Fruit fly (Drosophila melanogaster) whole organism, embryonic: Measurements from ENCODE around the gene CG15916.

Experiments used
- B-H1 ChIP-seq: fragments of 200-800 bp; sonication (Bioruptor generic); IDR thresholded peaks from 3 replicates; pipeline ENCODE4 v1.3.6; 2022; ENCODE audit warnings: missing biosample characterization, missing genetic modification characterization
- CG10543 ChIP-seq: fragments of 200-800 bp; sonication (Bioruptor generic); optimal IDR thresholded peaks from 3 replicates; lab custom pipeline; 2017; ENCODE audit warnings: missing biosample characterization, mild to moderate bottlenecking, missing genetic modification characterization, moderate library complexity
- CG10979 ChIP-seq: fragments of 200-800 bp; sonication (Bioruptor generic); optimal IDR thresholded peaks from 2 replicates; lab custom pipeline; 2018; ENCODE audit warnings: missing biosample characterization, mild to moderate bottlenecking, missing genetic modification characterization, moderate library complexity
- CG13296 ChIP-seq: fragments of 200-800 bp; sonication (Bioruptor generic); optimal IDR thresholded peaks from 3 replicates; lab custom pipeline; 2018; ENCODE audit warnings: missing biosample characterization, mild to moderate bottlenecking, missing genetic modification characterization
- CG14860 ChIP-seq: fragments of 200-800 bp; sonication (Bioruptor generic); IDR thresholded peaks from 3 replicates; pipeline ENCODE4 v1.3.6; 2022; ENCODE audit warnings: missing biosample characterization, missing genetic modification characterization; ENCODE audit not compliant: partially characterized antibody
- CG15011 ChIP-seq: fragments of 200-800 bp; sonication (Bioruptor generic); optimal IDR thresholded peaks from 3 replicates; lab custom pipeline; 2018; ENCODE audit warnings: missing biosample characterization, mild to moderate bottlenecking, missing genetic modification characterization
- CG18476 ChIP-seq: fragments of 200-800 bp; sonication (Bioruptor generic); optimal IDR thresholded peaks from 2 replicates; lab custom pipeline; 2016; ENCODE audit warnings: missing biosample characterization, mild to moderate bottlenecking, missing genetic modification characterization
- CG2202 ChIP-seq: fragments of 200-800 bp; sonication (Bioruptor generic); optimal IDR thresholded peaks from 2 replicates; lab custom pipeline; 2018; ENCODE audit warnings: missing biosample characterization, mild to moderate bottlenecking, missing genetic modification characterization
- CG31388 ChIP-seq: fragments of 200-800 bp; sonication (Bioruptor generic); optimal IDR thresholded peaks from 2 replicates; lab custom pipeline; 2016; ENCODE audit warnings: missing biosample characterization, missing genetic modification characterization
- CG34224 ChIP-seq: fragments of 200-800 bp; sonication (Bioruptor generic); IDR thresholded peaks from 3 replicates; pipeline ENCODE4 v1.3.6; 2022; ENCODE audit warnings: missing biosample characterization, missing genetic modification characterization; ENCODE audit not compliant: partially characterized antibody
- CG7556 ChIP-seq: fragments of 200-800 bp; sonication (Bioruptor generic); optimal IDR thresholded peaks from 2 replicates; lab custom pipeline; 2017; ENCODE audit warnings: missing biosample characterization, mild to moderate bottlenecking, missing genetic modification characterization
- CG7928 ChIP-seq: fragments of 200-800 bp; sonication (Bioruptor generic); optimal IDR thresholded peaks from 2 replicates; lab custom pipeline; 2017; ENCODE audit warnings: missing biosample characterization, mild to moderate bottlenecking, missing genetic modification characterization
- CG7987 ChIP-seq: fragments of 200-800 bp; sonication (Bioruptor generic); optimal IDR thresholded peaks from 2 replicates; lab custom pipeline; 2018; ENCODE audit warnings: missing biosample characterization, mild to moderate bottlenecking, missing genetic modification characterization, moderate library complexity
- CG8944 ChIP-seq: fragments of 200-800 bp; sonication (Bioruptor generic); optimal IDR thresholded peaks from 3 replicates; lab custom pipeline; 2016; ENCODE audit warnings: missing biosample characterization, missing genetic modification characterization
- CG9797 ChIP-seq: fragments of 200-800 bp; sonication (Bioruptor generic); optimal IDR thresholded peaks from 3 replicates; lab custom pipeline; 2018; ENCODE audit warnings: missing biosample characterization, mild to moderate bottlenecking, missing genetic modification characterization
- CG9932 ChIP-seq: fragments of 200-800 bp; sonication (Bioruptor generic); IDR thresholded peaks from 2 replicates; pipeline ENCODE4 v1.3.6; 2022; ENCODE audit warnings: missing biosample characterization, missing genetic modification characterization
- CHES-1-like ChIP-seq: fragments of 200-800 bp; sonication (Bioruptor generic); optimal IDR thresholded peaks from 2 replicates; lab custom pipeline; 2016; ENCODE audit warnings: missing biosample characterization, missing genetic modification characterization
- Dfd ChIP-seq, 2 experiments: fragments of >200 bp; optimal IDR thresholded peaks; 2 replicates each; lab custom pipeline; 2017; ENCODE audit warnings: missing biosample characterization in 2 of 2, missing genetic modification characterization in 2 of 2
- Dp ChIP-seq: fragments of 200-800 bp; sonication (Bioruptor generic); optimal IDR thresholded peaks from 2 replicates; lab custom pipeline; 2018; ENCODE audit warnings: missing biosample characterization, mild to moderate bottlenecking, missing genetic modification characterization, moderate library complexity
- E2f2 ChIP-seq: fragments of 200-800 bp; sonication (Bioruptor generic); IDR thresholded peaks from 2 replicates; pipeline ENCODE4 v1.3.6; 2022; ENCODE audit warnings: missing biosample characterization, missing genetic modification characterization
- H2.0 ChIP-seq: fragments of 200-800 bp; sonication (Bioruptor generic); IDR thresholded peaks from 2 replicates; pipeline ENCODE4 v1.3.6; 2022; ENCODE audit warnings: missing biosample characterization, missing genetic modification characterization
- HHEX ChIP-seq: fragments of 200-800 bp; sonication (Bioruptor generic); optimal IDR thresholded peaks from 3 replicates; lab custom pipeline; 2017; ENCODE audit warnings: missing biosample characterization, mild to moderate bottlenecking, missing genetic modification characterization, missing genetic modification reagents
- HLH4C ChIP-seq: fragments of 200-800 bp; sonication (Bioruptor generic); IDR thresholded peaks from 3 replicates; pipeline ENCODE4 v1.3.6; 2022; ENCODE audit warnings: missing biosample characterization, missing genetic modification characterization; ENCODE audit not compliant: partially characterized antibody
- Hmr ChIP-seq: fragments of 200-800 bp; sonication (Bioruptor generic); optimal IDR thresholded peaks from 3 replicates; lab custom pipeline; 2017; ENCODE audit warnings: mild to moderate bottlenecking, missing biosample characterization, missing genetic modification reagents, missing genetic modification characterization
- Hmx ChIP-seq: fragments of 200-800 bp; sonication (Bioruptor generic); optimal IDR thresholded peaks from 2 replicates; lab custom pipeline; 2016; ENCODE audit warnings: missing biosample characterization, missing genetic modification characterization
- Hr51 ChIP-seq, 2 experiments: fragments of 200-800 bp; sonication (Bioruptor generic); optimal IDR thresholded peaks; 2 replicates in 1 of 2; 3 replicates in 1 of 2; lab custom pipeline; 2016 to 2018; ENCODE audit warnings: missing biosample characterization in 2 of 2, missing genetic modification characterization in 2 of 2, mild to moderate bottlenecking in 1 of 2, moderate library complexity in 1 of 2
- Lpt ChIP-seq: fragments of >200 bp; optimal IDR thresholded peaks from 2 replicates; lab custom pipeline; 2018; ENCODE audit warnings: missing biosample characterization, missing genetic modification characterization
- Med ChIP-seq: fragments of 200-800 bp; sonication (Bioruptor generic); peaks from one replicate; lab custom pipeline; 2016; ENCODE audit warnings: missing biosample characterization, missing genetic modification characterization, mild to moderate bottlenecking, inconsistent platforms, moderate library complexity
- Rx ChIP-seq: fragments of 200-800 bp; sonication (Bioruptor generic); IDR thresholded peaks from 2 replicates; pipeline ENCODE4 v1.3.6; 2022; ENCODE audit warnings: missing biosample characterization, missing genetic modification characterization
- Scr ChIP-seq: fragments of 200-800 bp; sonication (Bioruptor generic); IDR thresholded peaks from 2 replicates; pipeline ENCODE4 v1.3.6; 2022; ENCODE audit warnings: missing biosample characterization, missing genetic modification characterization; ENCODE audit not compliant: partially characterized antibody
- Xbp1 ChIP-seq: fragments of 200-800 bp; sonication (Bioruptor generic); optimal IDR thresholded peaks from 3 replicates; lab custom pipeline; 2016; ENCODE audit warnings: missing biosample characterization, mild to moderate bottlenecking, missing genetic modification characterization
- ash1 ChIP-seq: fragments of 200-800 bp; sonication (Bioruptor generic); optimal IDR thresholded peaks from 2 replicates; lab custom pipeline; 2018; ENCODE audit warnings: missing biosample characterization, mild to moderate bottlenecking, missing genetic modification characterization
- az2 ChIP-seq: fragments of 200-800 bp; sonication (Bioruptor generic); optimal IDR thresholded peaks from 3 replicates; lab custom pipeline; 2016; ENCODE audit warnings: missing biosample characterization, missing genetic modification characterization
- bbx ChIP-seq: fragments of 200-800 bp; sonication (Bioruptor generic); IDR thresholded peaks from 2 replicates; pipeline ENCODE4 v1.3.6; 2022; ENCODE audit warnings: missing biosample characterization, missing genetic modification characterization; ENCODE audit not compliant: partially characterized antibody
- crc ChIP-seq: fragments of 200-800 bp; sonication (Bioruptor generic); optimal IDR thresholded peaks from 2 replicates; lab custom pipeline; 2016; ENCODE audit warnings: missing biosample characterization, missing genetic modification characterization
- hb ChIP-seq: fragments of 200-800 bp; sonication (Bioruptor generic); IDR thresholded peaks from 3 replicates; pipeline ENCODE4 v1.3.6; 2022; ENCODE audit warnings: missing biosample characterization, missing genetic modification characterization; ENCODE audit not compliant: partially characterized antibody
- hbn ChIP-seq: fragments of 200-800 bp; sonication (Bioruptor generic); IDR thresholded peaks from 2 replicates; pipeline ENCODE4 v1.3.6; 2022; ENCODE audit warnings: missing biosample characterization, missing genetic modification characterization; ENCODE audit not compliant: partially characterized antibody
- inv ChIP-seq: fragments of 200-800 bp; sonication (Bioruptor generic); IDR thresholded peaks from 2 replicates; pipeline ENCODE4 v1.3.6; 2022; ENCODE audit warnings: missing biosample characterization, missing genetic modification characterization; ENCODE audit not compliant: partially characterized antibody
- knrl ChIP-seq: fragments of 200-800 bp; sonication (Bioruptor generic); IDR thresholded peaks from 3 replicates; pipeline ENCODE4 v1.3.6; 2022; ENCODE audit warnings: missing biosample characterization, missing genetic modification characterization; ENCODE audit not compliant: partially characterized antibody
- mld ChIP-seq: fragments of 200-800 bp; sonication (Bioruptor generic); IDR thresholded peaks from 3 replicates; pipeline ENCODE4 v1.3.6; 2022; ENCODE audit warnings: missing biosample characterization, missing genetic modification characterization; ENCODE audit not compliant: partially characterized antibody
- prd ChIP-seq, 3 experiments: fragments of >200 bp in 2 of 3; fragments of 200-800 bp in 1 of 3; sonication (Bioruptor generic) in 1 of 3; optimal IDR thresholded peaks in 2 of 3; IDR thresholded peaks in 1 of 3; 2 replicates in 2 of 3; 3 replicates in 1 of 3; pipeline versions ENCODE4 v1.3.6 to Lab custom; 2017 to 2022; ENCODE audit warnings: missing biosample characterization in 1 of 3, missing genetic modification characterization in 1 of 3
- run ChIP-seq: fragments of 200-800 bp; sonication (Bioruptor generic); optimal IDR thresholded peaks from 3 replicates; lab custom pipeline; 2018; ENCODE audit warnings: missing biosample characterization, mild to moderate bottlenecking, missing genetic modification characterization
- slbo ChIP-seq: fragments of 200-800 bp; sonication (Bioruptor generic); IDR thresholded peaks from 2 replicates; pipeline ENCODE4 v1.3.6; 2022; ENCODE audit warnings: missing biosample characterization, missing genetic modification characterization
- sna ChIP-seq: fragments of 200-800 bp; sonication (Bioruptor generic); IDR thresholded peaks from 2 replicates; pipeline ENCODE4 v1.3.6; 2022; ENCODE audit warnings: missing biosample characterization, missing genetic modification characterization; ENCODE audit not compliant: partially characterized antibody
- unc-4 ChIP-seq: fragments of 200-800 bp; sonication (Bioruptor generic); IDR thresholded peaks from 2 replicates; pipeline ENCODE4 v1.3.6; 2022; ENCODE audit warnings: missing biosample characterization, missing genetic modification characterization; ENCODE audit not compliant: partially characterized antibody
- vnd ChIP-seq: fragments of 200-800 bp; sonication (Bioruptor generic); IDR thresholded peaks from 3 replicates; pipeline ENCODE4 v1.3.6; 2022; ENCODE audit warnings: missing biosample characterization, missing genetic modification characterization; ENCODE audit not compliant: partially characterized antibody

Gene CG15916

dm6 chrX:15841346-15841745, 49.0 kb upstream of the CG15916 start (continued):
- TF ChIP-seq sna (GFP tag; lab: Robert Waterston, UW): peak; percentile 73
- no peak for TF ChIP-seq CG13296 (GFP tag; lab: Kevin White, UChicago)
- TF ChIP-seq HLH4C (GFP tag; lab: Robert Waterston, UW): peak; percentile 100
- no peak for TF ChIP-seq CHES-1-like (GFP tag; lab: Kevin White, UChicago)
- TF ChIP-seq CG15011 (GFP tag; lab: Kevin White, UChicago): no peak
- no peak for TF ChIP-seq CG7928
- TF ChIP-seq CG2202 (tag; lab: Kevin White, UChicago): no peak
- no peak for TF ChIP-seq CG18476 (GFP tag; lab: Kevin White, UChicago)
- TF ChIP-seq unc-4 (GFP tag; lab: Robert Waterston, UW): peak; percentile 47
- TF ChIP-seq CG31388 (GFP tag; lab: Kevin White, UChicago): no peak
- TF ChIP-seq ash1 (GFP tag; lab: Kevin White, UChicago): no peak
- no peak for TF ChIP-seq CG7556 (GFP tag; lab: Kevin White, UChicago)
- no peak for TF ChIP-seq B-H1
- no peak for TF ChIP-seq CG9797 (GFP tag; lab: Kevin White, UChicago)
- no peak for TF ChIP-seq Hmr (GFP tag; lab: Kevin White, UChicago)
- peak; percentile 55 for TF ChIP-seq Dp (GFP tag; lab: Kevin White, UChicago)
- TF ChIP-seq CG10543: no peak
- TF ChIP-seq hb (GFP tag; lab: Robert Waterston, UW): peak; percentile 88
- no peak for TF ChIP-seq crc
- TF ChIP-seq Med (GFP tag; lab: Kevin White, UChicago): no peak
- TF ChIP-seq CG34224 (GFP tag; lab: Robert Waterston, UW): peak; percentile 60; the same call in 2 of the 3 replicates
- no peak for TF ChIP-seq Xbp1
- TF ChIP-seq hbn (GFP tag; lab: Robert Waterston, UW): peak; percentile 44; the same call in 1 of the 2 replicates
- TF ChIP-seq inv (GFP tag; lab: Robert Waterston, UW): peak; percentile 82
- no peak for TF ChIP-seq Hmx (GFP tag; lab: Kevin White, UChicago)
- TF ChIP-seq mld: peak; percentile 98
- TF ChIP-seq slbo (GFP tag; lab: Robert Waterston, UW): no peak
- TF ChIP-seq bbx (GFP tag; lab: Robert Waterston, UW): peak; percentile 97
- no peak for TF ChIP-seq CG8944
- TF ChIP-seq az2: no peak
- no peak for TF ChIP-seq prd (optimal IDR thresholded peaks at IDR 0.05; lab: Kevin White, UChicago)
- TF ChIP-seq prd (GFP tag; IDR thresholded peaks at IDR 0.05; lab: Robert Waterston, UW): no peak
- no peak for TF ChIP-seq run
- peak; percentile 98 for TF ChIP-seq CG14860 (GFP tag; lab: Robert Waterston, UW)
- no peak for TF ChIP-seq CG10979 (tag; lab: Kevin White, UChicago)
- TF ChIP-seq HHEX: no peak
- TF ChIP-seq knrl (GFP tag; lab: Robert Waterston, UW): peak; percentile 64; the same call in 2 of the 3 replicates
- no peak for TF ChIP-seq CG9932 (GFP tag; lab: Robert Waterston, UW)
- peak; percentile 94 for TF ChIP-seq vnd
- peak; percentile 72 for TF ChIP-seq E2f2 (GFP tag; lab: Robert Waterston, UW)
- no peak for TF ChIP-seq Dfd (GFP tag; optimal IDR thresholded peaks at IDR 0.05; lab: Kevin White, UChicago)
- no peak for TF ChIP-seq Hr51 (GFP tag; optimal IDR thresholded peaks at IDR 0.05; lab: Kevin White, UChicago)
- TF ChIP-seq Scr (GFP tag; lab: Robert Waterston, UW): peak; percentile 76
- no peak for TF ChIP-seq CG7987 (GFP tag; lab: Kevin White, UChicago)
- TF ChIP-seq Lpt: no peak
- no peak for TF ChIP-seq Rx (GFP tag; lab: Robert Waterston, UW)
- no peak for TF ChIP-seq H2.0 (GFP tag; lab: Robert Waterston, UW)
- TF ChIP-seq, all 482 proteins: peak for 34
